Fruit fly (Drosophila melanogaster): ENCODE data around the gene anox.

Gene anox

DNA sequence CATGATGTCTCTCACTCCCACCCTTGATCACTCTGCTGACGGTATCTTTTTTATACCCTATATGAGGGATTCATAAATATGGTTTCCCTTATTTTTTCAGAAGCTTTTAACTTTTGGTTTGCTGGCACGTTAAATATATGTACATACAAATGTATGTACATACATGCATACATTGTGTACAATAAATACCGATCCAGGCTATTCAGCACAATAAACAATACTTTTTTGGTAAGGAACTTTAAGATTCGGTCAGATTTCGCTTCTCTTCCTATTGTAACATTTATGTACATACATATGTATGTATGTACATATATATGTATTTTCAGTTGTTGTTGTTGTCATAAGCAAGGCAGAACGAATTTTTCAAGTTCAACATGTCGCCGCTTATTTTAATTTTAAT lies 37.1 kb downstream of the anox start:
- TF ChIP-seq achi (GFP tag; optimal IDR thresholded peaks at IDR 0.05): no peak
- TF ChIP-seq pdm3 (GFP tag; optimal IDR thresholded peaks at IDR 0.05): no peak
- TF ChIP-seq topi (GFP tag; optimal IDR thresholded peaks at IDR 0.05): no peak

DNA sequence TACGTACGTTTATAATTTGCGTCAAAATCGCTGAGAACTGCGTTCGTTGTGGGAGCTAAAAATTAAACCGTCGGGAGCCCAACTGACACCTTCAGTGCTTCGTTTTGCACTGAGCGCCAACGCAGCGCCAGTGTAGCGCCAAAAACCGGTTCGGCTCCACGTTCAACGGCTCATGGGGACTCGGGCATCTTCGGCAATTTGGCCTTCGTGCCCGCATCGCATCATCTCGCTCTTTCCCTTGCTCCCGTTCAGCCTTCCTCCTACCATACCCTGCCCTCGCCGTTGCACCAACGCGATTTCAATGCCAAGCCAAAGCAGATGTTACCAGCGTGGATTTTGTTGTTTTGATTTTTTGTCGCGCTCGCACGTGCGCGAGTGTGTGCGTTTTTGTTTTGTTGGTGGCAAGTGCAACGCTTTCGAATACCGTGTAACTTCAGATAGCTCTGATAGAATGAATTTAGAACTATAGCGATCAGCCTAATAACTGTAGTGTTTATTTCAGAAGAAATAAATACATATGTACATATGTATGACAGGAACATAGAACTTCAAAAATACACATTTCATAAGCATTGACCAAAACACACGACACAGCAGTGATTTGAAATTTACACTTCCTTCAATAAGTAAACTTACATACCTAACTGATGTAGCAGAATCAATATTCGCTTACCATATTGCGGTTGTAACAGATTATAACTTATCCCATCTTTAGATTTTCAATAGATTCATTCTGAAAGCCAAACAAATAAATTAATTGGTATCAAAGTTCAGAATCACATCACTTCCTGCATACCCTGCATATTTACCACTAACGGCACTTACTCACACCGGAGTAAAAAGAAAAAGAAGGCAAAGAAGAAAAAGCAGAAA lies 37.8 kb downstream of the anox start, which contains the start of gene Mnr:
TSS of gene Mnr (minus strand) at position 133 of the 873 bp plus-strand sequence.
- peak; percentile 46 for TF ChIP-seq CG31627 (GFP tag; optimal IDR thresholded peaks at IDR 0.05)
- peak; percentile 15 for TF ChIP-seq Eip75B (GFP tag; optimal IDR thresholded peaks at IDR 0.05)
- no peak for TF ChIP-seq CG9139 (GFP tag; optimal IDR thresholded peaks at IDR 0.05)
- TF ChIP-seq CG6792 (GFP tag; optimal IDR thresholded peaks at IDR 0.05): no peak
- TF ChIP-seq Hr39 (GFP tag; optimal IDR thresholded peaks at IDR 0.05): peak; percentile 58
- TF ChIP-seq Sox15 (GFP tag; optimal IDR thresholded peaks at IDR 0.05): peak; percentile 1
- TF ChIP-seq Eip78C (GFP tag): peak; percentile 85
- TF ChIP-seq CG10631 (GFP tag; optimal IDR thresholded peaks at IDR 0.05): peak; percentile 17
- TF ChIP-seq CG1621 (tag; optimal IDR thresholded peaks at IDR 0.05): peak; percentile 17
- TF ChIP-seq CG11294 (GFP tag; IDR thresholded peaks at IDR 0.05): no peak
- TF ChIP-seq CG11762 (GFP tag; optimal IDR thresholded peaks at IDR 0.05; ENCODE audit: insufficient read depth): peak; percentile 9
- peak; percentile 47; the same call in 1 of the 3 replicates for TF ChIP-seq CG6163 (GFP tag; IDR thresholded peaks at IDR 0.05)
- TF ChIP-seq Sox14 (GFP tag; optimal IDR thresholded peaks at IDR 0.05): peak; percentile 2
- peak; percentile 18 for TF ChIP-seq achi (GFP tag; optimal IDR thresholded peaks at IDR 0.05)
- TF ChIP-seq net (GFP tag; optimal IDR thresholded peaks at IDR 0.05): peak; percentile 81
- TF ChIP-seq CG8632 (GFP tag; optimal IDR thresholded peaks at IDR 0.05): no peak
- TF ChIP-seq lz (GFP tag; optimal IDR thresholded peaks at IDR 0.05): peak; percentile 46
- TF ChIP-seq ss (GFP tag; optimal IDR thresholded peaks at IDR 0.05): peak in 1 of 2 experiments; percentile 32
- TF ChIP-seq dac (GFP tag; optimal IDR thresholded peaks at IDR 0.05): no peak
- TF ChIP-seq Blimp-1 (GFP tag; optimal IDR thresholded peaks at IDR 0.05): no peak
- peak; percentile 84 for TF ChIP-seq svp (GFP tag)
- peak; percentile 16 for TF ChIP-seq CG10669 (GFP tag; optimal IDR thresholded peaks at IDR 0.05)
- TF ChIP-seq CG7368 (GFP tag; optimal IDR thresholded peaks at IDR 0.05): no peak
- TF ChIP-seq CG8319 (GFP tag; optimal IDR thresholded peaks at IDR 0.05): no peak
- TF ChIP-seq Ets96B (tag; optimal IDR thresholded peaks at IDR 0.05): no peak
- no peak for TF ChIP-seq Hr38 (GFP tag; optimal IDR thresholded peaks at IDR 0.05)
- peak; percentile 47 for TF ChIP-seq CG34406 (GFP tag; optimal IDR thresholded peaks at IDR 0.05)
- TF ChIP-seq Ets21C (GFP tag; optimal IDR thresholded peaks at IDR 0.05): peak; percentile 51
- TF ChIP-seq spab (GFP tag; optimal IDR thresholded peaks at IDR 0.05): no peak
- no peak for TF ChIP-seq CG16779 (tag; optimal IDR thresholded peaks at IDR 0.05)
- peak; percentile 52 for TF ChIP-seq Sox102F (GFP tag; optimal IDR thresholded peaks at IDR 0.05)
- no peak for TF ChIP-seq Eip93F (GFP tag; optimal IDR thresholded peaks at IDR 0.05)
- TF ChIP-seq fd59A (GFP tag; optimal IDR thresholded peaks at IDR 0.05): peak; percentile 12
- TF ChIP-seq acj6 (GFP tag; optimal IDR thresholded peaks at IDR 0.05): peak; percentile 21
- peak; percentile 19 for TF ChIP-seq CG6808 (GFP tag; optimal IDR thresholded peaks at IDR 0.05)
- TF ChIP-seq Hr4 (GFP tag; optimal IDR thresholded peaks at IDR 0.05): peak; percentile 40
- TF ChIP-seq CG4318 (GFP tag; optimal IDR thresholded peaks at IDR 0.05): peak; percentile 30
- no peak; the same call in 1 of the 2 replicates for TF ChIP-seq CG15336 (GFP tag; IDR thresholded peaks at IDR 0.05)
- TF ChIP-seq CG32006 (GFP tag; optimal IDR thresholded peaks at IDR 0.05): peak; percentile 71
- peak; percentile 57 for TF ChIP-seq Met (GFP tag; optimal IDR thresholded peaks at IDR 0.05)
- TF ChIP-seq dsx (GFP tag; optimal IDR thresholded peaks at IDR 0.05; ENCODE audit: poor library complexity, severe bottlenecking): peak; percentile 29
- peak; percentile 54 for TF ChIP-seq topi (GFP tag; optimal IDR thresholded peaks at IDR 0.05)
- TF ChIP-seq OdsH (GFP tag; optimal IDR thresholded peaks at IDR 0.05): peak; percentile 43
- TF ChIP-seq CG6854 (GFP tag; optimal IDR thresholded peaks at IDR 0.05): no peak
- peak; percentile 54; the same call in 2 of the 3 replicates for TF ChIP-seq eg (GFP tag; IDR thresholded peaks at IDR 0.05)
- TF ChIP-seq fkh (GFP tag; optimal IDR thresholded peaks at IDR 0.05): peak; percentile 27
- no peak for TF ChIP-seq Gug (GFP tag; IDR thresholded peaks at IDR 0.05)

All from whole organism, prepupa.